Fruit fly (Drosophila melanogaster): ENCODE data around the gene Culd.
A peak's percentile ranks its signal among the peaks of the same experiment; 100 is the strongest.

Gene Culd

dm6 chr3L:8303912-8304311 lies 52.2 kb downstream of the Culd start, which contains the start of the genes CG7194 and Sbp2:
TSS of gene CG7194 (minus strand) at chr3L:8304059.
TSS of gene Sbp2 (plus strand) at chr3L:8304157.
- TF ChIP-seq gsb-n (tag; optimal IDR thresholded peaks at IDR 0.05) (no peak), disco-r (GFP tag; optimal IDR thresholded peaks at IDR 0.05) (no peak), CG12659 (GFP tag; optimal IDR thresholded peaks at IDR 0.05) (no peak), cad (GFP tag; optimal IDR thresholded peaks at IDR 0.05) (no peak), sc (optimal IDR thresholded peaks at IDR 0.05) (no peak), sc (GFP tag; optimal IDR thresholded peaks at IDR 0.05) (no peak), cwo (GFP tag; optimal IDR thresholded peaks at IDR 0.05) (no peak), stwl (tag; optimal IDR thresholded peaks at IDR 0.05) (peak; percentile 35), ham (GFP tag; IDR thresholded peaks at IDR 0.05) (no peak), Dref (GFP tag; IDR thresholded peaks at IDR 0.05) (no peak), MESR4 (GFP tag; optimal IDR thresholded peaks at IDR 0.05) (peak; percentile 47), vfl (GFP tag; optimal IDR thresholded peaks at IDR 0.05) (no peak), CG3726 (GFP tag; IDR thresholded peaks at IDR 0.05) (no peak), Dp (GFP tag; optimal IDR thresholded peaks at IDR 0.05) (peak; percentile 53), nerfin-2 (GFP tag; IDR thresholded peaks at IDR 0.05; ENCODE audit: partially characterized antibody) (no peak), CG43689 (GFP tag; IDR thresholded peaks at IDR 0.05) (no peak), CG2199 (GFP tag; IDR thresholded peaks at IDR 0.05) (peak; percentile 28; the same call in 1 of the 3 replicates), fru (optimal IDR thresholded peaks at IDR 0.05) (no peak), exex (tag; optimal IDR thresholded peaks at IDR 0.05) (no peak), Dll (GFP tag; IDR thresholded peaks at IDR 0.05; ENCODE audit: partially characterized antibody) (peak; percentile 37; the same call in 1 of the 4 replicates), CG32767 (GFP tag; IDR thresholded peaks at IDR 0.05) (no peak), CG17612 (GFP tag; IDR thresholded peaks at IDR 0.05) (no peak), Dip3 (GFP tag; optimal IDR thresholded peaks at IDR 0.05) (no peak), ac (GFP tag; optimal IDR thresholded peaks at IDR 0.05) (no peak), z (GFP tag; IDR thresholded peaks at IDR 0.05) (no peak), btn (GFP tag; optimal IDR thresholded peaks at IDR 0.05) (no peak), esg (GFP tag; conservative IDR thresholded peaks at IDR 0.05) (no peak), trem (tag; optimal IDR thresholded peaks at IDR 0.05) (no peak), pros (GFP tag; optimal IDR thresholded peaks at IDR 0.05) (no peak), CG4360 (GFP tag; IDR thresholded peaks at IDR 0.05) (peak; percentile 39), CG9437 (GFP tag; optimal IDR thresholded peaks at IDR 0.05) (peak; percentile 65), CG12391 (tag; optimal IDR thresholded peaks at IDR 0.05) (no peak), Sry-β (GFP tag; optimal IDR thresholded peaks at IDR 0.05) (peak; percentile 44), Aef1 (GFP tag; IDR thresholded peaks at IDR 0.05) (no peak), NC2α (GFP tag; optimal IDR thresholded peaks at IDR 0.05) (no peak), CG12071 (GFP tag; optimal IDR thresholded peaks at IDR 0.05) (no peak), row (GFP tag; IDR thresholded peaks at IDR 0.05) (peak; percentile 23; the same call in 1 of the 3 replicates), CG2889 (GFP tag; IDR thresholded peaks at IDR 0.05) (no peak), Rfx (GFP tag; IDR thresholded peaks at IDR 0.05) (no peak), dmrt99B (tag; optimal IDR thresholded peaks at IDR 0.05) (no peak), hb (GFP tag; IDR thresholded peaks at IDR 0.05; ENCODE audit: partially characterized antibody) (no peak), gfzf (GFP tag; optimal IDR thresholded peaks at IDR 0.05) (peak; percentile 16), fu2 (GFP tag; optimal IDR thresholded peaks at IDR 0.05) (no peak), Hmr (GFP tag; optimal IDR thresholded peaks at IDR 0.05) (no peak), CG7839 (tag; optimal IDR thresholded peaks at IDR 0.05) (no peak), slou (GFP tag; optimal IDR thresholded peaks at IDR 0.05) (no peak), CkIIα-i1 (GFP tag; IDR thresholded peaks at IDR 0.05) (no peak), CG10267 (tag; optimal IDR thresholded peaks at IDR 0.05) (peak; percentile 74), nom (GFP tag; optimal IDR thresholded peaks at IDR 0.05) (peak; percentile 1), MBD-R2 (GFP tag; IDR thresholded peaks at IDR 0.05) (peak; percentile 49), sug (tag; optimal IDR thresholded peaks at IDR 0.05) (no peak), cato (GFP tag; optimal IDR thresholded peaks at IDR 0.05; ENCODE audit: borderline replicate concordance) (no peak)

Measured in whole organism, embryonic.